Worm (Caenorhabditis elegans) whole organism, young adult: Measurements from ENCODE around the gene egl-15.

ENCODE experiments used
- B0035.1 ChIP-seq: sonication (generic microtip); optimal IDR thresholded peaks from 2 replicates; lab custom pipeline; 2016; ENCODE audit warnings: missing genetic modification characterization, mild to moderate bottlenecking, missing compliant biosample characterization, missing genotype, missing genetic modification reagents
- C17E4.6 ChIP-seq: fragments of 200-800 bp; sonication (Bioruptor generic); IDR thresholded peaks from 2 replicates; pipeline ENCODE4 v1.3.6; 2022; ENCODE audit warnings: missing genetic modification reagents, missing genetic modification characterization, missing compliant biosample characterization
- F37B4.10 ChIP-seq: fragments of 200-800 bp; sonication (Bioruptor generic); IDR thresholded peaks from 2 replicates; pipeline ENCODE4 v1.3.6; 2022; ENCODE audit warnings: missing genetic modification characterization, missing compliant biosample characterization
- F39B2.1 ChIP-seq: fragments of 200-800 bp; sonication (Bioruptor generic); IDR thresholded peaks from 2 replicates; pipeline ENCODE4 v1.3.6; 2022; ENCODE audit warnings: missing genetic modification reagents, missing genetic modification characterization, missing compliant biosample characterization
- F57C9.4 ChIP-seq: sonication (generic microtip); optimal IDR thresholded peaks from 2 replicates; lab custom pipeline; 2017; ENCODE audit warnings: mild to moderate bottlenecking, missing genetic modification characterization, missing compliant biosample characterization
- Y95B8A.8 ChIP-seq: fragments of 200-800 bp; sonication (Bioruptor generic); IDR thresholded peaks from 2 replicates; pipeline ENCODE4 v1.3.6; 2022; ENCODE audit warnings: missing genetic modification reagents, missing genetic modification characterization, missing compliant biosample characterization
- akir-1 ChIP-seq: fragments of 200-800 bp; sonication (Bioruptor generic); optimal IDR thresholded peaks from 2 replicates; lab custom pipeline; 2018; ENCODE audit warnings: mild to moderate bottlenecking, missing genetic modification characterization, moderate library complexity, missing compliant biosample characterization
- aptf-3 ChIP-seq: fragments of 200-800 bp; sonication (Bioruptor generic); IDR thresholded peaks from 2 replicates; pipeline ENCODE4 v1.3.6; 2022; ENCODE audit warnings: missing genetic modification characterization, missing compliant biosample characterization
- athp-1 ChIP-seq: sonication (generic microtip); optimal IDR thresholded peaks from 2 replicates; lab custom pipeline; 2017; ENCODE audit warnings: mild to moderate bottlenecking, missing genetic modification characterization, missing compliant biosample characterization
- bed-1 ChIP-seq: fragments of 200-800 bp; sonication (Bioruptor generic); IDR thresholded peaks from 2 replicates; pipeline ENCODE4 v1.3.6; 2022; ENCODE audit warnings: missing genetic modification reagents, missing genetic modification characterization, missing compliant biosample characterization
- ccch-3 ChIP-seq: fragments of 200-800 bp; sonication (Bioruptor generic); optimal IDR thresholded peaks from 2 replicates; lab custom pipeline; 2018; ENCODE audit warnings: mild to moderate bottlenecking, missing genetic modification characterization, missing compliant biosample characterization
- ceh-100 ChIP-seq: fragments of 200-800 bp; sonication (Bioruptor generic); IDR thresholded peaks from 2 replicates; pipeline ENCODE4 v1.3.6; 2022; ENCODE audit warnings: missing genetic modification reagents, missing genetic modification characterization, missing compliant biosample characterization
- ceh-58 ChIP-seq: fragments of 200-800 bp; sonication (Bioruptor generic); IDR thresholded peaks from 2 replicates; pipeline ENCODE4 v1.3.6; 2022; ENCODE audit warnings: missing genetic modification characterization, missing compliant biosample characterization
- ceh-79 ChIP-seq: sonication (generic microtip); optimal IDR thresholded peaks from 2 replicates; lab custom pipeline; 2017; ENCODE audit warnings: mild to moderate bottlenecking, missing genetic modification characterization, missing compliant biosample characterization
- ceh-91 ChIP-seq: fragments of 200-800 bp; sonication (Bioruptor generic); IDR thresholded peaks from 2 replicates; pipeline ENCODE4 v1.3.6; 2022; ENCODE audit warnings: missing genetic modification reagents, missing genetic modification characterization, missing compliant biosample characterization
- die-1 ChIP-seq: sonication (generic microtip); optimal IDR thresholded peaks from 2 replicates; lab custom pipeline; 2016; ENCODE audit warnings: missing genotype, mild to moderate bottlenecking, missing genetic modification characterization, missing compliant biosample characterization
- him-1 ChIP-seq: sonication (generic microtip); optimal IDR thresholded peaks from 2 replicates; lab custom pipeline; 2016; ENCODE audit warnings: missing genotype, missing genetic modification reagents, missing genetic modification characterization, missing compliant biosample characterization
- hmg-20 ChIP-seq: fragments of 200-800 bp; sonication (Bioruptor generic); IDR thresholded peaks from 2 replicates; pipeline ENCODE4 v1.3.6; 2022; ENCODE audit warnings: missing genetic modification reagents, missing genetic modification characterization, missing compliant biosample characterization
- hrde-1 ChIP-seq: sonication (generic microtip); optimal IDR thresholded peaks from 2 replicates; lab custom pipeline; 2016; ENCODE audit warnings: missing genetic modification characterization, mild to moderate bottlenecking, missing compliant biosample characterization, moderate library complexity, missing genotype, missing genetic modification reagents, borderline replicate concordance
- lag-1 ChIP-seq: fragments of 200-800 bp; sonication (Bioruptor generic); IDR thresholded peaks from 2 replicates; pipeline ENCODE4 v1.3.6; 2022; ENCODE audit warnings: missing genetic modification reagents, missing genetic modification characterization, missing compliant biosample characterization
- let-607 ChIP-seq, 2 experiments: fragments of 200-800 bp in 1 of 2; sonication (Bioruptor generic) in 1 of 2; sonication (generic microtip) in 1 of 2; optimal IDR thresholded peaks; 2 replicates each; lab custom pipeline; 2016 to 2018; ENCODE audit warnings: mild to moderate bottlenecking in 2 of 2, missing compliant biosample characterization in 2 of 2, missing genetic modification characterization in 2 of 2, moderate library complexity in 2 of 2, missing genotype in 1 of 2
- lin-35 ChIP-seq, 3 experiments: fragments of 150-350 bp in 2 of 3; sonication (generic microtip) in 1 of 3; optimal IDR thresholded peaks; 2 replicates each; lab custom pipeline; 2014 to 2018; ENCODE audit warnings: missing biosample characterization in 3 of 3, missing genetic modification characterization in 3 of 3, missing genetic modification reagents in 3 of 3
- lin-40 ChIP-seq: sonication (generic microtip); optimal IDR thresholded peaks from 2 replicates; lab custom pipeline; 2016; ENCODE audit warnings: missing genetic modification characterization, mild to moderate bottlenecking, missing compliant biosample characterization, missing genotype, missing genetic modification reagents
- lsl-1 ChIP-seq: fragments of 200-800 bp; sonication (Bioruptor generic); optimal IDR thresholded peaks from 2 replicates; lab custom pipeline; 2018; ENCODE audit warnings: mild to moderate bottlenecking, missing genetic modification characterization, moderate library complexity, missing compliant biosample characterization
- madf-10 ChIP-seq: sonication (generic microtip); optimal IDR thresholded peaks from 2 replicates; lab custom pipeline; 2016; ENCODE audit warnings: mild to moderate bottlenecking, missing genetic modification characterization, missing compliant biosample characterization
- madf-3 ChIP-seq: fragments of 200-800 bp; sonication (Bioruptor generic); IDR thresholded peaks from 2 replicates; pipeline ENCODE4 v1.3.6; 2022; ENCODE audit warnings: missing genetic modification reagents, missing genetic modification characterization, missing compliant biosample characterization
- mxl-1 ChIP-seq: sonication (generic microtip); optimal IDR thresholded peaks from 2 replicates; lab custom pipeline; 2016; ENCODE audit warnings: missing genetic modification characterization, missing compliant biosample characterization
- nfya-1 ChIP-seq: sonication (generic microtip); optimal IDR thresholded peaks from 2 replicates; lab custom pipeline; 2017; ENCODE audit warnings: antibody characterized with exemption, missing compliant biosample characterization, missing genetic modification characterization, borderline replicate concordance; ENCODE audit not compliant: insufficient read depth
- nfyb-1 ChIP-seq: fragments of 200-800 bp; sonication (Bioruptor generic); IDR thresholded peaks from 2 replicates; pipeline ENCODE4 v1.3.6; 2022; ENCODE audit warnings: missing genetic modification reagents, missing genetic modification characterization, missing compliant biosample characterization
- nhr-179 ChIP-seq: sonication (generic microtip); optimal IDR thresholded peaks from 2 replicates; lab custom pipeline; 2016; ENCODE audit warnings: mild to moderate bottlenecking, missing genetic modification characterization, missing compliant biosample characterization
- nhr-90 ChIP-seq: sonication (generic microtip); optimal IDR thresholded peaks from 2 replicates; lab custom pipeline; 2016; ENCODE audit warnings: missing genotype, mild to moderate bottlenecking, missing genetic modification characterization, missing compliant biosample characterization
- pbrm-1 ChIP-seq: fragments of 200-800 bp; sonication (Bioruptor generic); IDR thresholded peaks from 2 replicates; pipeline ENCODE4 v1.3.6; 2022; ENCODE audit warnings: missing genetic modification reagents, missing genetic modification characterization, missing compliant biosample characterization
- rpc-1 ChIP-seq, 2 experiments: fragments of 150-350 bp in 1 of 2; sonication (generic microtip) in 1 of 2; optimal IDR thresholded peaks; 2 replicates each; lab custom pipeline; 2014 to 2018; ENCODE audit warnings: missing biosample characterization in 1 of 2, missing genetic modification characterization in 1 of 2, missing genetic modification reagents in 1 of 2, missing genotype in 1 of 2
- snpc-1.1 ChIP-seq: sonication (generic microtip); optimal IDR thresholded peaks from 2 replicates; lab custom pipeline; 2017; ENCODE audit warnings: missing genetic modification characterization, mild to moderate bottlenecking, missing compliant biosample characterization, antibody characterized with exemption, moderate library complexity, missing genotype, missing genetic modification reagents; ENCODE audit not compliant: insufficient read depth
- snpc-1.3 ChIP-seq: sonication (generic microtip); optimal IDR thresholded peaks from 2 replicates; lab custom pipeline; 2017; ENCODE audit warnings: missing genetic modification characterization, mild to moderate bottlenecking, missing compliant biosample characterization, antibody characterized with exemption, moderate library complexity, missing genotype, missing genetic modification reagents; ENCODE audit not compliant: insufficient read depth
- somi-1 ChIP-seq: fragments of 200-800 bp; sonication (Bioruptor generic); optimal IDR thresholded peaks from 2 replicates; lab custom pipeline; 2018; ENCODE audit warnings: mild to moderate bottlenecking, missing genetic modification characterization, missing compliant biosample characterization
- tlf-1 ChIP-seq: fragments of 200-800 bp; sonication (Bioruptor generic); optimal IDR thresholded peaks from 2 replicates; lab custom pipeline; 2018; ENCODE audit warnings: mild to moderate bottlenecking, missing genetic modification characterization, missing compliant biosample characterization
- ztf-18 ChIP-seq: sonication (generic microtip); optimal IDR thresholded peaks from 2 replicates; lab custom pipeline; 2016; ENCODE audit warnings: missing genotype, mild to moderate bottlenecking, missing genetic modification characterization, missing compliant biosample characterization
- ztf-28 ChIP-seq: fragments of 200-800 bp; sonication (Bioruptor generic); IDR thresholded peaks from 2 replicates; pipeline ENCODE4 v1.3.6; 2022; ENCODE audit warnings: missing genetic modification reagents, missing genetic modification characterization, missing compliant biosample characterization
- ztf-6 ChIP-seq: fragments of 200-800 bp; sonication (Bioruptor generic); IDR thresholded peaks from 2 replicates; pipeline ENCODE4 v1.3.6; 2022; ENCODE audit warnings: missing genetic modification reagents, missing genetic modification characterization, missing compliant biosample characterization

egl-15 gene

ce11 chrX:11016100-11016499, at the start of gene egl-15:
egl-15 (plus strand) TSS chrX:11016400.
- TF ChIP-seq nhr-179 (tag; lab: Kevin White, UChicago) (no peak), nfya-1 (tag; lab: Kevin White, UChicago) (no peak), ceh-58 (GFP tag; lab: Robert Waterston, UW) (no peak), lag-1 (GFP tag; lab: Robert Waterston, UW) (no peak), F37B4.10 (GFP tag; lab: Robert Waterston, UW) (no peak), ceh-91 (no peak)
- TF ChIP-seq, all 124 proteins: peak for 0

- no peak for TF ChIP-seq B0035.1 (tag; lab: Kevin White, UChicago)
- no peak for TF ChIP-seq bed-1
- TF ChIP-seq nhr-90 (tag; lab: Kevin White, UChicago), result no peak
- TF ChIP-seq hrde-1 (tag; lab: Kevin White, UChicago), result no peak
- no peak for TF ChIP-seq hmg-20
- TF ChIP-seq mxl-1 (tag; lab: Kevin White, UChicago), result no peak
- TF ChIP-seq him-1 (tag; lab: Kevin White, UChicago), result no peak
- no peak for TF ChIP-seq snpc-1.1 (tag; lab: Kevin White, UChicago)
- no peak for TF ChIP-seq madf-3 (GFP tag; lab: Robert Waterston, UW)
- no peak for TF ChIP-seq ceh-79
- no peak for TF ChIP-seq ztf-6 (GFP tag; lab: Robert Waterston, UW)
- no peak for TF ChIP-seq Y95B8A.8 (GFP tag; lab: Robert Waterston, UW)
- no peak for TF ChIP-seq aptf-3 (GFP tag; lab: Robert Waterston, UW)
- no peak for TF ChIP-seq ccch-3 (GFP tag; lab: Kevin White, UChicago)
- TF ChIP-seq akir-1 (GFP tag; lab: Kevin White, UChicago), result no peak
These were observed 48.5 kb upstream of the egl-15 start, which contains the start of gene K09C8.9 for ce11 chrX:10967698-10968097. K09C8.9 (minus strand) TSS chrX:10967798.

ce11 chrX:10970629-10971028, 45.6 kb upstream of the egl-15 start, which contains the start of gene K09C8.8:
K09C8.8 (plus strand) TSS chrX:10970929.
- TF ChIP-seq snpc-1.1 (tag; lab: Kevin White, UChicago) (no peak), lin-35 (GFP tag; optimal IDR thresholded peaks at IDR 0.05; lab: Kevin White, UChicago) (no peak), hmg-20 (no peak), nfyb-1 (GFP tag; lab: Robert Waterston, UW) (no peak), die-1 (tag; lab: Kevin White, UChicago) (no peak), ztf-18 (no peak), rpc-1 (optimal IDR thresholded peaks at IDR 0.05; lab: Kevin White, UChicago) (no peak), rpc-1 (tag; optimal IDR thresholded peaks at IDR 0.05; lab: Kevin White, UChicago) (no peak), lsl-1 (no peak), ceh-79 (no peak), ceh-58 (GFP tag; lab: Robert Waterston, UW) (no peak), C17E4.6 (GFP tag; lab: Robert Waterston, UW) (no peak), tlf-1 (GFP tag; lab: Kevin White, UChicago) (no peak), pbrm-1 (no peak), aptf-3 (GFP tag; lab: Robert Waterston, UW) (no peak), B0035.1 (tag; lab: Kevin White, UChicago) (no peak)

ce11 chrX:10971118-10971517, 45.1 kb upstream of the egl-15 start:
- TF ChIP-seq ceh-91, result no peak
- no peak for TF ChIP-seq let-607 (tag; optimal IDR thresholded peaks at IDR 0.05; lab: Kevin White, UChicago)
- no peak for TF ChIP-seq ztf-28 (GFP tag; lab: Robert Waterston, UW)
- TF ChIP-seq snpc-1.1 (tag; lab: Kevin White, UChicago), result no peak
- no peak for TF ChIP-seq somi-1 (GFP tag; lab: Kevin White, UChicago)
- TF ChIP-seq bed-1, result no peak
- TF ChIP-seq lin-35 (GFP tag; optimal IDR thresholded peaks at IDR 0.05; lab: Kevin White, UChicago), result no peak
- no peak for TF ChIP-seq F57C9.4 (tag; lab: Kevin White, UChicago)
- no peak for TF ChIP-seq F39B2.1 (GFP tag; lab: Robert Waterston, UW)
- no peak for TF ChIP-seq ceh-100
- no peak for TF ChIP-seq B0035.1 (tag; lab: Kevin White, UChicago)
- no peak for TF ChIP-seq lin-40
- no peak for TF ChIP-seq athp-1
- TF ChIP-seq madf-10 (tag; lab: Kevin White, UChicago), result no peak
- TF ChIP-seq die-1 (tag; lab: Kevin White, UChicago), result no peak
- no peak for TF ChIP-seq snpc-1.3 (tag; lab: Kevin White, UChicago)
